Worm (Caenorhabditis elegans): ENCODE measurements around the gene rgl-1.
A peak's percentile ranks its signal among the peaks of the same experiment; 100 is the strongest.

Gene rgl-1

ce11 chrX:3226348-3227229, 6.4 kb upstream of the rgl-1 start:
- TF ChIP-seq saeg-2 (GFP tag; IDR thresholded peaks at IDR 0.05) (no peak), nhr-102 (tag; optimal IDR thresholded peaks at IDR 0.05) (no peak), nhr-28 (tag; optimal IDR thresholded peaks at IDR 0.05) (peak; percentile 24), nhr-42 (GFP tag; IDR thresholded peaks at IDR 0.05) (0 out of 2 replicates have a peak, but pooled peaks have one; percentile 50), aly-2 (tag; optimal IDR thresholded peaks at IDR 0.05) (no peak), tag-97 (GFP tag; IDR thresholded peaks at IDR 0.05) (no peak), daf-16 (GFP tag; optimal IDR thresholded peaks at IDR 0.05) (no peak), daf-16 (tag; optimal IDR thresholded peaks at IDR 0.05) (peak; percentile 75), F10B5.3 (tag; optimal IDR thresholded peaks at IDR 0.05) (no peak), lin-39 (tag; optimal IDR thresholded peaks at IDR 0.05) (no peak), nhr-6 (tag; optimal IDR thresholded peaks at IDR 0.05) (no peak), unc-62 (GFP tag; optimal IDR thresholded peaks at IDR 0.05 in 1 of 2) (peak in 1 of 2 experiments; percentile 84), unc-62 (tag; optimal IDR thresholded peaks at IDR 0.05) (no peak), set-16 (GFP tag; IDR thresholded peaks at IDR 0.05) (peak; percentile 52), F49E8.2 (tag; optimal IDR thresholded peaks at IDR 0.05; ENCODE audit: borderline replicate concordance) (no peak), spr-1 (tag; optimal IDR thresholded peaks at IDR 0.05) (no peak), rbr-2 (tag; optimal IDR thresholded peaks at IDR 0.05) (no peak), unc-39 (tag; optimal IDR thresholded peaks at IDR 0.05) (no peak), ztf-7 (tag; optimal IDR thresholded peaks at IDR 0.05) (no peak), spr-3 (GFP tag; optimal IDR thresholded peaks at IDR 0.05) (no peak), zfp-3 (GFP tag; conservative IDR thresholded peaks at IDR 0.05) (0 out of 2 replicates have a peak, but pooled peaks have one; percentile 28), lim-7 (GFP tag; IDR thresholded peaks at IDR 0.05) (0 out of 2 replicates have a peak, but pooled peaks have one; percentile 12), pqm-1 (tag; optimal IDR thresholded peaks at IDR 0.05) (peak; percentile 68), F26F4.8 (GFP tag; conservative IDR thresholded peaks at IDR 0.05) (no peak), nhr-77 (tag; optimal IDR thresholded peaks at IDR 0.05) (no peak), hlh-11 (tag; optimal IDR thresholded peaks at IDR 0.05) (no peak), T20F7.1 (GFP tag; optimal IDR thresholded peaks at IDR 0.05) (no peak), R02D3.7 (tag; optimal IDR thresholded peaks at IDR 0.05) (no peak), dve-1 (tag; optimal IDR thresholded peaks at IDR 0.05; ENCODE audit: insufficient read depth) (peak; percentile 23), duxl-1 (tag; optimal IDR thresholded peaks at IDR 0.05; ENCODE audit: poor library complexity) (no peak), aha-1 (tag) (peak; percentile 87)

ce11 chrX:3223135-3223534, 3.0 kb upstream of the rgl-1 start:
- TF ChIP-seq rbr-2 (tag; optimal IDR thresholded peaks at IDR 0.05) (no peak), F44E2.7 (GFP tag; IDR thresholded peaks at IDR 0.05) (no peak), vab-7 (GFP tag; IDR thresholded peaks at IDR 0.05) (no peak), ztf-11 (tag; optimal IDR thresholded peaks at IDR 0.05) (no peak), mep-1 (tag; optimal IDR thresholded peaks at IDR 0.05) (no peak), Y105C5A.15 (GFP tag; IDR thresholded peaks at IDR 0.05) (no peak), Y48G9A.11 (GFP tag; IDR thresholded peaks at IDR 0.05) (no peak), zag-1 (tag; optimal IDR thresholded peaks at IDR 0.05) (no peak), lin-15B (tag; optimal IDR thresholded peaks at IDR 0.05) (no peak), dmd-8 (GFP tag; IDR thresholded peaks at IDR 0.05) (0 out of 2 replicates have a peak, but pooled peaks have one; percentile 30), hmg-1.1 (GFP tag; IDR thresholded peaks at IDR 0.05) (no peak), nhr-6 (tag; optimal IDR thresholded peaks at IDR 0.05) (no peak), daf-16 (GFP tag; optimal IDR thresholded peaks at IDR 0.05) (no peak), daf-16 (tag; optimal IDR thresholded peaks at IDR 0.05) (no peak), F26F4.8 (GFP tag; conservative IDR thresholded peaks at IDR 0.05) (0 out of 2 replicates have a peak, but pooled peaks have one; percentile 32)

Data from whole organism, L4 larva.